Worm (Caenorhabditis elegans): ENCODE measurements around the gene fipp-1.

ce11 chrV:4370515-4370914 is 1.1 kb upstream of the fipp-1 start:
- TF ChIP-seq ama-1 (optimal IDR thresholded peaks at IDR 0.05) (no peak), sea-1 (GFP tag; conservative IDR thresholded peaks at IDR 0.05) (no peak), ets-7 (tag; optimal IDR thresholded peaks at IDR 0.05) (no peak), hnd-1 (tag; optimal IDR thresholded peaks at IDR 0.05) (no peak), ceh-36 (tag; optimal IDR thresholded peaks at IDR 0.05) (no peak), ceh-13 (GFP tag; optimal IDR thresholded peaks at IDR 0.05) (no peak)

All from whole organism, early embryonic.